Comparison of ENCODE assay signal across 5 worm cellular contexts in genomic region chrX:13154514-13154913, ce11.
TF ChIP-seq lines count a peak whose summit lies in the region.

No protein-coding gene starts in this region.

TF ChIP-seq in whole organism, L1 larva, 84 proteins besides CTCF, POLR2A, EP300 and RAD21:
- peak; percentile 14 for TF ChIP-seq ceh-63 (GFP tag; optimal IDR thresholded peaks at IDR 0.05; lab: Kevin White, UChicago)
- no peak for TF ChIP-seq grh-1 (GFP tag; IDR thresholded peaks at IDR 0.05; lab: Robert Waterston, UW)
- no peak for TF ChIP-seq mab-9 (GFP tag; IDR thresholded peaks at IDR 0.05; lab: Robert Waterston, UW)
- TF ChIP-seq F16B12.6 (tag; optimal IDR thresholded peaks at IDR 0.05; lab: Kevin White, UChicago): no peak
- TF ChIP-seq mef-2 (tag; optimal IDR thresholded peaks at IDR 0.05; lab: Kevin White, UChicago): no peak
- TF ChIP-seq skn-1 (tag; optimal IDR thresholded peaks at IDR 0.05; lab: Kevin White, UChicago): no peak
- no peak for TF ChIP-seq nhr-90 (tag; optimal IDR thresholded peaks at IDR 0.05; lab: Kevin White, UChicago; ENCODE audit: poor library complexity)
- no peak for TF ChIP-seq nhr-76 (tag; optimal IDR thresholded peaks at IDR 0.05; lab: Kevin White, UChicago)
- no peak for TF ChIP-seq unc-130 (tag; optimal IDR thresholded peaks at IDR 0.05; lab: Kevin White, UChicago)
- no peak for TF ChIP-seq snu-23 (GFP tag; optimal IDR thresholded peaks at IDR 0.05; lab: Kevin White, UChicago)
- no peak for TF ChIP-seq ceh-90 (tag; optimal IDR thresholded peaks at IDR 0.05; lab: Kevin White, UChicago)
- TF ChIP-seq C34B4.2 (tag; optimal IDR thresholded peaks at IDR 0.05; lab: Kevin White, UChicago): no peak
- TF ChIP-seq elt-2 (tag; optimal IDR thresholded peaks at IDR 0.05; lab: Kevin White, UChicago): peak; percentile 56
TF ChIP-seq in whole organism, L1 larva: peak in this region for 2.

TF ChIP-seq in whole organism, L3 larva, 47 proteins besides CTCF, POLR2A, EP300 and RAD21:
- TF ChIP-seq elt-2 (tag; optimal IDR thresholded peaks at IDR 0.05; lab: Kevin White, UChicago) (peak; percentile 57), nhr-77 (tag; optimal IDR thresholded peaks at IDR 0.05; lab: Kevin White, UChicago) (no peak)
TF ChIP-seq in whole organism, L3 larva: peak in this region for 1.

TF ChIP-seq in whole organism, L4 larva, 104 proteins besides CTCF, POLR2A, EP300 and RAD21:
- TF ChIP-seq dve-1 (tag; optimal IDR thresholded peaks at IDR 0.05; lab: Kevin White, UChicago; ENCODE audit: insufficient read depth) (peak; percentile 3), fkh-10 (GFP tag; optimal IDR thresholded peaks at IDR 0.05; lab: Kevin White, UChicago) (no peak), hlh-30 (tag; optimal IDR thresholded peaks at IDR 0.05; lab: Kevin White, UChicago; ENCODE audit: insufficient read depth) (peak; percentile 29), hlh-11 (tag; optimal IDR thresholded peaks at IDR 0.05; lab: Kevin White, UChicago) (peak; percentile 27), F49E8.2 (tag; optimal IDR thresholded peaks at IDR 0.05; lab: Kevin White, UChicago; ENCODE audit: borderline replicate concordance) (no peak), dmd-6 (GFP tag; IDR thresholded peaks at IDR 0.05; lab: Robert Waterston, UW) (0 out of 2 replicates have a peak, but pooled peaks have one; percentile 23)

TF ChIP-seq in whole organism, mixed stage, embryonic, 35 proteins besides CTCF, POLR2A, EP300 and RAD21:
- TF ChIP-seq nhr-2 (tag; optimal IDR thresholded peaks at IDR 0.05; lab: Kevin White, UChicago): no peak
- peak; percentile 28 for TF ChIP-seq ces-1 (GFP tag; optimal IDR thresholded peaks at IDR 0.05; lab: Kevin White, UChicago)

TF ChIP-seq in whole organism, young adult, 124 proteins besides CTCF, POLR2A, EP300 and RAD21:
- TF ChIP-seq ceh-79 (tag; optimal IDR thresholded peaks at IDR 0.05; lab: Kevin White, UChicago) (no peak), nhr-80 (tag; optimal IDR thresholded peaks at IDR 0.05; lab: Kevin White, UChicago) (peak; percentile 29), xnd-1 (tag; optimal IDR thresholded peaks at IDR 0.05; lab: Kevin White, UChicago) (no peak), dox-1 (GFP tag; IDR thresholded peaks at IDR 0.05; lab: Robert Waterston, UW) (no peak), cebp-1 (GFP tag; IDR thresholded peaks at IDR 0.05; lab: Robert Waterston, UW) (no peak), cebp-1 (tag; optimal IDR thresholded peaks at IDR 0.05; lab: Kevin White, UChicago) (peak; percentile 22), let-526 (GFP tag; IDR thresholded peaks at IDR 0.05; lab: Robert Waterston, UW) (0 out of 2 replicates have a peak, but pooled peaks have one; percentile 56)
